Worm (Caenorhabditis elegans): Measurements from ENCODE around the gene C27B7.6.

- TF ChIP-seq ztf-7 (tag; optimal IDR thresholded peaks at IDR 0.05) (no peak), hlh-11 (tag; optimal IDR thresholded peaks at IDR 0.05) (no peak), ceh-28 (tag; optimal IDR thresholded peaks at IDR 0.05) (no peak), lsy-2 (tag; optimal IDR thresholded peaks at IDR 0.05) (no peak), nhr-11 (tag; optimal IDR thresholded peaks at IDR 0.05) (no peak), nhr-77 (tag; optimal IDR thresholded peaks at IDR 0.05) (no peak), fos-1 (tag; optimal IDR thresholded peaks at IDR 0.05) (no peak), set-16 (GFP tag; IDR thresholded peaks at IDR 0.05) (no peak), egl-27 (tag; optimal IDR thresholded peaks at IDR 0.05) (no peak)
Observed at ce11 chrIV:8869624-8870023, 36.5 kb downstream of the C27B7.6 start, which contains the start of gene npp-23.
